Worm (Caenorhabditis elegans) whole organism, L4 larva: Measurements from ENCODE around the gene clec-162.
A peak's percentile ranks its signal among the peaks of the same experiment; 100 is the strongest.

Experiments used
- F44E2.7 ChIP-seq: fragments of 200-800 bp; sonication (Bioruptor generic); IDR thresholded peaks from 2 replicates; pipeline ENCODE4 v2.1.2; 2022; ENCODE audit warnings: missing genetic modification characterization, missing compliant biosample characterization
- T26A8.4 ChIP-seq: fragments of 200-800 bp; sonication (Bioruptor generic); IDR thresholded peaks from 2 replicates; pipeline ENCODE4 v1.3.6; 2022; ENCODE audit warnings: missing genetic modification characterization, missing compliant biosample characterization
- Y105C5A.15 ChIP-seq: fragments of 200-800 bp; sonication (Bioruptor generic); IDR thresholded peaks from 2 replicates; pipeline ENCODE4 v1.3.6; 2022; ENCODE audit warnings: missing genetic modification characterization, missing compliant biosample characterization
- Y5F2A.4 ChIP-seq: fragments of 200-800 bp; sonication (Bioruptor generic); optimal IDR thresholded peaks from 2 replicates; lab custom pipeline; 2018; ENCODE audit warnings: mild to moderate bottlenecking, missing genetic modification characterization, missing compliant biosample characterization
- ZK546.5 ChIP-seq, 2 experiments: sonication (generic microtip); optimal IDR thresholded peaks; 2 replicates each; lab custom pipeline; 2017; ENCODE audit warnings: missing biosample characterization in 2 of 2, missing genetic modification characterization in 2 of 2
- ama-1 ChIP-seq: fragments of 150-350 bp; optimal IDR thresholded peaks from 2 replicates; lab custom pipeline; 2014; ENCODE audit warnings: inconsistent platforms, mixed read lengths
- arid-1 ChIP-seq: fragments of 200-800 bp; sonication (Bioruptor generic); conservative IDR thresholded peaks from 2 replicates; pipeline ENCODE4 v1.3.6; 2022; ENCODE audit warnings: missing genetic modification reagents, missing genetic modification characterization, missing compliant biosample characterization
- ceh-20 ChIP-seq: fragments of 200-800 bp; sonication (Bioruptor generic); IDR thresholded peaks from 2 replicates; pipeline ENCODE4 v1.3.6; 2022; ENCODE audit warnings: missing genetic modification reagents, missing genetic modification characterization, missing compliant biosample characterization
- ceh-82 ChIP-seq: sonication (generic microtip); optimal IDR thresholded peaks from 2 replicates; lab custom pipeline; 2017; ENCODE audit warnings: missing biosample characterization, missing genetic modification characterization
- ces-1 ChIP-seq: fragments of 150-350 bp; sonication (generic microtip); optimal IDR thresholded peaks from 4 replicates; lab custom pipeline; 2014; ENCODE audit warnings: missing biosample characterization, missing genetic modification reagents, missing genetic modification characterization
- cey-2 ChIP-seq: sonication (generic microtip); optimal IDR thresholded peaks from 3 replicates; lab custom pipeline; 2017; ENCODE audit warnings: missing genetic modification characterization, mild to moderate bottlenecking, missing compliant biosample characterization, antibody characterized with exemption, borderline replicate concordance; ENCODE audit not compliant: insufficient read depth
- ctbp-1 ChIP-seq: fragments of 200-800 bp; sonication (Bioruptor generic); IDR thresholded peaks from 2 replicates; pipeline ENCODE4 v1.3.6; 2022; ENCODE audit warnings: missing genetic modification reagents, missing genetic modification characterization, missing compliant biosample characterization
- daf-16 ChIP-seq, 3 experiments: sonication (generic microtip); optimal IDR thresholded peaks; 2 replicates each; lab custom pipeline; 2016 to 2017; ENCODE audit warnings: missing genetic modification characterization in 3 of 3, missing genetic modification reagents in 3 of 3, mild to moderate bottlenecking in 2 of 3, missing compliant biosample characterization in 2 of 3, missing biosample characterization in 1 of 3, moderate library complexity in 1 of 3
- daf-19 ChIP-seq: fragments of 200-800 bp; sonication (Bioruptor generic); conservative IDR thresholded peaks from 2 replicates; pipeline ENCODE4 v1.3.6; 2022; ENCODE audit warnings: missing genetic modification characterization, missing compliant biosample characterization
- daf-8 ChIP-seq: fragments of 200-800 bp; sonication (Bioruptor generic); IDR thresholded peaks from 2 replicates; pipeline ENCODE4 v1.3.6; 2022; ENCODE audit warnings: missing genetic modification characterization, missing compliant biosample characterization
- dmd-6 ChIP-seq: fragments of 200-800 bp; sonication (Bioruptor generic); IDR thresholded peaks from 2 replicates; pipeline ENCODE4 v1.3.6; 2022; ENCODE audit warnings: missing genetic modification reagents, missing genetic modification characterization, missing compliant biosample characterization
- dmd-9 ChIP-seq: fragments of 200-800 bp; sonication (Bioruptor generic); IDR thresholded peaks from 2 replicates; pipeline ENCODE4 v1.3.6; 2022; ENCODE audit warnings: missing genetic modification reagents, missing genetic modification characterization, missing compliant biosample characterization
- fkh-10 ChIP-seq: fragments of 150-350 bp; optimal IDR thresholded peaks from 2 replicates; lab custom pipeline; 2014; ENCODE audit warnings: missing biosample characterization, missing genetic modification reagents, missing genetic modification characterization
- fos-1 ChIP-seq: fragments of 150-350 bp; optimal IDR thresholded peaks from 2 replicates; lab custom pipeline; 2014; ENCODE audit warnings: missing biosample characterization, missing genetic modification characterization
- hif-1 ChIP-seq, 2 experiments: sonication (generic microtip); optimal IDR thresholded peaks; 2 replicates each; lab custom pipeline; 2016 to 2017; ENCODE audit warnings: missing compliant biosample characterization in 2 of 2, missing genetic modification characterization in 2 of 2, missing genetic modification reagents in 2 of 2, missing genotype in 2 of 2, mild to moderate bottlenecking in 1 of 2
- hlh-11 ChIP-seq: fragments of 200-800 bp; sonication (Bioruptor generic); optimal IDR thresholded peaks from 2 replicates; lab custom pipeline; 2018; ENCODE audit warnings: mild to moderate bottlenecking, missing genetic modification characterization, missing compliant biosample characterization
- hlh-30 ChIP-seq: sonication (generic microtip); optimal IDR thresholded peaks from 2 replicates; lab custom pipeline; 2017; ENCODE audit warnings: antibody characterized with exemption, mild to moderate bottlenecking, missing genetic modification characterization, missing compliant biosample characterization; ENCODE audit not compliant: insufficient read depth
- jun-1 ChIP-seq: fragments of 150-350 bp; optimal IDR thresholded peaks from 2 replicates; lab custom pipeline; 2014; ENCODE audit warnings: missing biosample characterization, missing genetic modification reagents, missing genetic modification characterization
- lim-7 ChIP-seq: fragments of 200-800 bp; sonication (Bioruptor generic); IDR thresholded peaks from 2 replicates; pipeline ENCODE4 v1.3.6; 2022; ENCODE audit warnings: missing genetic modification characterization, missing compliant biosample characterization
- lin-13 ChIP-seq: fragments of 150-350 bp; optimal IDR thresholded peaks from 2 replicates; lab custom pipeline; 2014; ENCODE audit warnings: missing biosample characterization, missing genetic modification reagents, missing genetic modification characterization
- lin-15B ChIP-seq: fragments of 150-350 bp; sonication (generic microtip); optimal IDR thresholded peaks from 3 replicates; lab custom pipeline; 2014; ENCODE audit warnings: missing biosample characterization, missing genetic modification characterization
- lin-29 ChIP-seq: fragments of 200-800 bp; sonication (Bioruptor generic); IDR thresholded peaks from 2 replicates; pipeline ENCODE4 v1.3.6; 2022; ENCODE audit warnings: missing genetic modification reagents, missing genetic modification characterization, missing compliant biosample characterization
- lin-38 ChIP-seq: fragments of 200-800 bp; sonication (Bioruptor generic); IDR thresholded peaks from 2 replicates; pipeline ENCODE4 v1.3.6; 2022; ENCODE audit warnings: missing genetic modification reagents, missing genetic modification characterization, missing compliant biosample characterization
- madf-5 ChIP-seq, 2 experiments: fragments of 200-800 bp; sonication (Bioruptor generic); IDR thresholded peaks; 2 replicates each; pipeline ENCODE4 v1.3.6; 2022; ENCODE audit warnings: missing compliant biosample characterization in 2 of 2, missing genetic modification characterization in 2 of 2
- mdl-1 ChIP-seq, 2 experiments: fragments of 150-350 bp in 1 of 2; sonication (generic microtip) in 1 of 2; optimal IDR thresholded peaks; 2 replicates each; lab custom pipeline; 2014 to 2017; ENCODE audit warnings: missing biosample characterization in 2 of 2, missing genetic modification characterization in 2 of 2
- mdt-29 ChIP-seq: fragments of 200-800 bp; sonication (Bioruptor generic); IDR thresholded peaks from 2 replicates; pipeline ENCODE4 v1.3.6; 2022; ENCODE audit warnings: missing genetic modification reagents, missing genetic modification characterization, missing compliant biosample characterization
- mes-2 ChIP-seq: sonication (generic microtip); optimal IDR thresholded peaks from 2 replicates; lab custom pipeline; 2016; ENCODE audit warnings: missing genotype, mild to moderate bottlenecking, missing genetic modification characterization, missing compliant biosample characterization; ENCODE audit not compliant: poor library complexity, severe bottlenecking
- mxl-2 ChIP-seq: fragments of 200-800 bp; sonication (Bioruptor generic); conservative IDR thresholded peaks from 2 replicates; pipeline ENCODE4 v1.3.6; 2022; ENCODE audit warnings: missing genetic modification reagents, missing genetic modification characterization, missing compliant biosample characterization
- mxl-3 ChIP-seq: fragments of 200-800 bp; sonication (Bioruptor generic); optimal IDR thresholded peaks from 2 replicates; lab custom pipeline; 2018; ENCODE audit warnings: mild to moderate bottlenecking, missing genetic modification characterization, missing compliant biosample characterization
- nhr-102 ChIP-seq: sonication (generic microtip); optimal IDR thresholded peaks from 2 replicates; lab custom pipeline; 2016; ENCODE audit warnings: mild to moderate bottlenecking, missing genetic modification characterization, moderate library complexity, missing compliant biosample characterization
- nhr-11 ChIP-seq: fragments of 150-350 bp; optimal IDR thresholded peaks from 2 replicates; lab custom pipeline; 2014; ENCODE audit warnings: missing biosample characterization, missing genetic modification characterization
- nhr-41 ChIP-seq: fragments of 200-800 bp; sonication (Bioruptor generic); IDR thresholded peaks from 2 replicates; pipeline ENCODE4 v1.3.6; 2022; ENCODE audit warnings: missing genetic modification reagents, missing genetic modification characterization, missing compliant biosample characterization
- nhr-6 ChIP-seq: fragments of 150-350 bp; optimal IDR thresholded peaks from 2 replicates; lab custom pipeline; 2014; ENCODE audit warnings: missing biosample characterization, missing genetic modification characterization
- sdz-12 ChIP-seq: fragments of 200-800 bp; sonication (Bioruptor generic); optimal IDR thresholded peaks from 2 replicates; lab custom pipeline; 2018; ENCODE audit warnings: mild to moderate bottlenecking, missing genetic modification characterization, missing compliant biosample characterization
- snpc-1.2 ChIP-seq: fragments of 200-800 bp; sonication (Bioruptor generic); IDR thresholded peaks from 2 replicates; pipeline ENCODE4 v1.3.6; 2022; ENCODE audit warnings: missing genetic modification reagents, missing genetic modification characterization, missing compliant biosample characterization
- snpc-4 ChIP-seq: fragments of 150-350 bp; optimal IDR thresholded peaks from 2 replicates; lab custom pipeline; 2014; ENCODE audit warnings: missing biosample characterization, missing genetic modification characterization
- spr-1 ChIP-seq: sonication (generic microtip); optimal IDR thresholded peaks from 2 replicates; lab custom pipeline; 2016; ENCODE audit warnings: mild to moderate bottlenecking, missing genetic modification characterization, missing compliant biosample characterization
- spr-3 ChIP-seq: fragments of 200-800 bp; sonication (Bioruptor generic); optimal IDR thresholded peaks from 2 replicates; lab custom pipeline; 2018; ENCODE audit warnings: mild to moderate bottlenecking, missing genetic modification characterization, missing compliant biosample characterization
- unc-130 ChIP-seq: sonication (generic microtip); optimal IDR thresholded peaks from 2 replicates; lab custom pipeline; 2016; ENCODE audit warnings: missing genetic modification reagents, missing genetic modification characterization, missing compliant biosample characterization
- zfp-3 ChIP-seq: fragments of 200-800 bp; sonication (Bioruptor generic); conservative IDR thresholded peaks from 2 replicates; pipeline ENCODE4 v1.3.6; 2022; ENCODE audit warnings: missing genetic modification reagents, missing genetic modification characterization, missing compliant biosample characterization
- zip-2 ChIP-seq: fragments of 150-350 bp; optimal IDR thresholded peaks from 2 replicates; lab custom pipeline; 2014; ENCODE audit warnings: missing biosample characterization, missing genetic modification characterization
- ztf-7 ChIP-seq: fragments of 150-350 bp; optimal IDR thresholded peaks from 2 replicates; lab custom pipeline; 2014; ENCODE audit warnings: missing biosample characterization, missing genetic modification characterization

The clec-162 gene

DNA sequence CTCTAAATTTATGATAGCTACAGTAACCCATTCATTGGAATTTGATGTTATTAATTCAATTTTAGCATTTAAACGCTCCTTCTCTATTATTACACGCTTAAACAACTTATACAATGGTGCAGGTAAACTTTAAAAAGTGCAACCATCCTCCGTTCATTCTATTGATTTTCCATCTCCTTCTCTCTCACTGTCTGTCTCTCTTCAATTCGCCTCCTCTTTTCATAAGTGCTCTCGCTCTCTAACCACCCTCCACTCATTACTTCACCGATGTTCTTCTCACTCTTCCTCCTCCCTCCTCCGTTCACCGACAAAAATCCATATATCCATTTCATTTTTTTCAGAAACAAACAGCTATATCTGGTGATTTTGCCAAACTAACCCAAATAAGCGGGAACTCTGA is 41.2 kb upstream of the clec-162 start, which contains the start of gene cbp-1 (continued):
- 0 out of 2 replicates have a peak, but pooled peaks have one; percentile 11 for TF ChIP-seq dmd-6 (GFP tag; lab: Robert Waterston, UW)
- TF ChIP-seq lin-13, result no peak
- no peak for TF ChIP-seq Y5F2A.4 (GFP tag; lab: Kevin White, UChicago)
- peak; percentile 63 for TF ChIP-seq mes-2 (tag; lab: Kevin White, UChicago)

DNA sequence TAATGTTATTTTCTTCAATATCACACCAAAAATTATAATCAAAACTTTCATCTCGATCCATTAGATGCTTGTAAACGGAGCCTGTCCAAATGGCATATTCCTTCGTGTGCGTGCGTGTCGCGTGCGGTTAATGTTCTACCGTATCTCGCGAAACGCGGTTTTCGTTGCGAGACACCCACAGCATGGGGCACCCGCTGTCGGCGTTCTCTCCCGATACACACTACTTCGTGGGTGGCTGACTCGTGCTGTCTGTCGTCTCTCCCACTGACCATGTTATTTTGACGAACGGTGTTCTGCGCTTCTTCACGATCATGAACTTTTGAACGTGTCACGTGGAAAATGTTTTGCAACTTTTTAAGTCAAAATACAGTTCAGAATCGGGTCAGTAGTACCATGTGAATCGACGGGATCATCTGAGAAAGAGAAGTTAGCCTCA is 40.5 kb upstream of the clec-162 start:
- peak; percentile 1 for TF ChIP-seq unc-130 (GFP tag; lab: Kevin White, UChicago)
- peak; percentile 95 for TF ChIP-seq ama-1
- TF ChIP-seq fos-1 (tag; lab: Kevin White, UChicago), result peak; percentile 87
- peak; percentile 92 for TF ChIP-seq Y5F2A.4 (GFP tag; lab: Kevin White, UChicago)
- peak; percentile 82 for TF ChIP-seq zip-2 (tag; lab: Kevin White, UChicago)
- TF ChIP-seq T26A8.4 (GFP tag; lab: Robert Waterston, UW), result peak; percentile 99
- peak; percentile 94 for TF ChIP-seq lin-38 (GFP tag; lab: Robert Waterston, UW)
- TF ChIP-seq jun-1 (tag; lab: Kevin White, UChicago), result peak; percentile 95
- TF ChIP-seq snpc-1.2 (GFP tag; lab: Robert Waterston, UW), result peak; percentile 78
- TF ChIP-seq lin-15B, result no peak
- peak; percentile 8 for TF ChIP-seq ceh-82 (tag; lab: Kevin White, UChicago)
- TF ChIP-seq ces-1 (GFP tag; lab: Kevin White, UChicago), result no peak
- peak; percentile 81 to 96 for TF ChIP-seq hif-1 (tag; optimal IDR thresholded peaks at IDR 0.05; lab: Kevin White, UChicago)
- TF ChIP-seq daf-8 (GFP tag; lab: Robert Waterston, UW), result 0 out of 2 replicates have a peak, but pooled peaks have one; percentile 51
- TF ChIP-seq spr-3 (GFP tag; lab: Kevin White, UChicago), result peak; percentile 98
- TF ChIP-seq nhr-11 (tag; lab: Kevin White, UChicago), result peak; percentile 99
- TF ChIP-seq mes-2 (tag; lab: Kevin White, UChicago), result peak; percentile 95
- TF ChIP-seq daf-16 (GFP tag; optimal IDR thresholded peaks at IDR 0.05; lab: Kevin White, UChicago), result peak; percentile 77 to 92
- peak; percentile 91 for TF ChIP-seq daf-16 (tag; optimal IDR thresholded peaks at IDR 0.05; lab: Kevin White, UChicago)
- TF ChIP-seq nhr-102 (tag; lab: Kevin White, UChicago), result peak; percentile 98
- TF ChIP-seq ZK546.5 (tag; optimal IDR thresholded peaks at IDR 0.05; lab: Kevin White, UChicago), result peak; percentile 24 to 87
- TF ChIP-seq mdt-29 (GFP tag; lab: Robert Waterston, UW), result peak; percentile 96
- peak; percentile 88 for TF ChIP-seq ztf-7
- peak; percentile 96 for TF ChIP-seq nhr-41 (GFP tag; lab: Robert Waterston, UW)
- peak; percentile 99 for TF ChIP-seq mxl-3
- TF ChIP-seq dmd-6 (GFP tag; lab: Robert Waterston, UW), result peak; percentile 99
- TF ChIP-seq snpc-4 (tag; lab: Kevin White, UChicago), result peak; percentile 35
- TF ChIP-seq hlh-11 (tag; lab: Kevin White, UChicago), result peak; percentile 100
- TF ChIP-seq arid-1 (GFP tag; lab: Robert Waterston, UW), result peak; percentile 97
- TF ChIP-seq lim-7 (GFP tag; lab: Robert Waterston, UW), result peak; percentile 65
- peak; percentile 99 for TF ChIP-seq zfp-3 (GFP tag; lab: Robert Waterston, UW)
- peak; percentile 93 for TF ChIP-seq mxl-2 (GFP tag; lab: Robert Waterston, UW)
- peak; percentile 96 for TF ChIP-seq nhr-6 (tag; lab: Kevin White, UChicago)
- peak; percentile 80 to 90; a peak in 2 of 4 replicates for TF ChIP-seq madf-5 (GFP tag; IDR thresholded peaks at IDR 0.05; lab: Robert Waterston, UW)
- peak; percentile 98 for TF ChIP-seq ctbp-1 (GFP tag; lab: Robert Waterston, UW)
- TF ChIP-seq cey-2 (tag; lab: Kevin White, UChicago), result peak; percentile 83
- peak; percentile 73; the same call in 1 of the 2 replicates for TF ChIP-seq F44E2.7 (GFP tag; lab: Robert Waterston, UW)
- peak; percentile 98 for TF ChIP-seq ceh-20 (GFP tag; lab: Robert Waterston, UW)
- TF ChIP-seq daf-19, result peak; percentile 83
- peak; percentile 97 for TF ChIP-seq sdz-12
- TF ChIP-seq spr-1, result peak; percentile 95
- TF ChIP-seq dmd-9 (GFP tag; lab: Robert Waterston, UW), result peak; percentile 94
- peak; percentile 88 for TF ChIP-seq fkh-10
- peak; percentile 96 for TF ChIP-seq Y105C5A.15
- peak; percentile 97 to 99 for TF ChIP-seq mdl-1 (tag; optimal IDR thresholded peaks at IDR 0.05; lab: Kevin White, UChicago)
- TF ChIP-seq hlh-30 (tag; lab: Kevin White, UChicago), result peak; percentile 99
- TF ChIP-seq lin-29 (GFP tag; lab: Robert Waterston, UW), result peak; percentile 94
